Worm (Caenorhabditis elegans): Measurements from ENCODE around the gene twk-14.

- TF ChIP-seq him-1 (tag; optimal IDR thresholded peaks at IDR 0.05) (no peak), W03F9.2 (tag; optimal IDR thresholded peaks at IDR 0.05) (no peak), dao-5 (tag; optimal IDR thresholded peaks at IDR 0.05) (no peak)
Observed at ce11 chrV:12405929-12406328, 10.4 kb upstream of the twk-14 start, which contains the start of gene K01D12.10.
